Worm (Caenorhabditis elegans): ENCODE data around the gene F48F7.5.
A peak's percentile ranks its signal among the peaks of the same experiment; 100 is the strongest.

The F48F7.5 gene

DNA sequence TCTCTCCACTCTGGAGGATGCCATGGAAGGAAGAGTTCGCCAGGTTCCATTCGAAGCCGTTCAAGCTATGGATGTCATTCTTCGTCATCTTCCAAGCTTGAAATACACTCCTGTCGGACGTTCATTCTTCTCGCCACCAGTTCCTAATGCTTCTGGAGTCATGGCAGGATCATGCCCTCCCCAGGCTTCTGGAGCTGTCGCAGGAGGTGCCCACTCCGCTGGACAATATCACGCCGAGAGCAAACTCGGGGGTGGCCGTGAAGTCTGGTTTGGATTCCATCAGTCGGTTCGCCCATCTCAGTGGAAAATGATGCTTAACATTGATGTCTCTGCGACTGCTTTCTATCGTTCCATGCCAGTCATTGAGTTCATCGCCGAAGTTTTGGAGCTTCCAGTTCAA, 23.1 kb upstream of the F48F7.5 start:
- no peak for TF ChIP-seq med-1 (GFP tag; optimal IDR thresholded peaks at IDR 0.05; ENCODE audit: insufficient read depth)
- no peak for TF ChIP-seq ref-1 (GFP tag; conservative IDR thresholded peaks at IDR 0.05)
- no peak for TF ChIP-seq tab-1 (GFP tag; IDR thresholded peaks at IDR 0.05)
- TF ChIP-seq ztf-23 (GFP tag; IDR thresholded peaks at IDR 0.05), result no peak
- no peak for TF ChIP-seq T22C8.4 (GFP tag; IDR thresholded peaks at IDR 0.05)
- TF ChIP-seq flt-1 (GFP tag; IDR thresholded peaks at IDR 0.05), result no peak
- TF ChIP-seq cog-1 (tag; optimal IDR thresholded peaks at IDR 0.05), result no peak
- TF ChIP-seq ztf-29 (GFP tag; IDR thresholded peaks at IDR 0.05), result no peak
- no peak for TF ChIP-seq klf-2 (GFP tag; conservative IDR thresholded peaks at IDR 0.05)

DNA sequence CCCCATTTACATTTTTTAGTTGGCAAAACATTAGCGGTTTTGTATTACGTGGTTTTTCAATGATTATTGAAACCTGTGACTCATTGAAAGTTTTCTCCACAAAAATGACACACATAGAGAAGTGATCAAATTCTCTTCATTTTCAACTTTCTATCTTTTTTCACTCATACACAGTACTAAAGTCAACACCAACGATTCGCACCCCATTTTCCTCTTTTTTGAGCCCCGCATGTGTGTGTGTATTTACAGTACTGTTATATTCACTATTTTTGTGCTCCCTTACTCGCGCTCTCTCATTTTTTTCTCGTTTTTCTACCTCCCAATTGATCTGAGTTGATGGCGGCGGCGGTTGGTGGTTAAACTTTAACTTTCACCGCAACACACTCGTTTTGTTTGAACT, 17.0 kb upstream of the F48F7.5 start:
- TF ChIP-seq med-1 (GFP tag; optimal IDR thresholded peaks at IDR 0.05; ENCODE audit: insufficient read depth) (no peak), ztf-23 (GFP tag; IDR thresholded peaks at IDR 0.05) (no peak), klf-2 (GFP tag; conservative IDR thresholded peaks at IDR 0.05) (no peak), T22C8.4 (GFP tag; IDR thresholded peaks at IDR 0.05) (no peak), cog-1 (tag; optimal IDR thresholded peaks at IDR 0.05) (no peak), ztf-29 (GFP tag; IDR thresholded peaks at IDR 0.05) (no peak), flt-1 (GFP tag; IDR thresholded peaks at IDR 0.05) (no peak), tab-1 (GFP tag; IDR thresholded peaks at IDR 0.05) (no peak), ref-1 (GFP tag; conservative IDR thresholded peaks at IDR 0.05) (no peak)

DNA sequence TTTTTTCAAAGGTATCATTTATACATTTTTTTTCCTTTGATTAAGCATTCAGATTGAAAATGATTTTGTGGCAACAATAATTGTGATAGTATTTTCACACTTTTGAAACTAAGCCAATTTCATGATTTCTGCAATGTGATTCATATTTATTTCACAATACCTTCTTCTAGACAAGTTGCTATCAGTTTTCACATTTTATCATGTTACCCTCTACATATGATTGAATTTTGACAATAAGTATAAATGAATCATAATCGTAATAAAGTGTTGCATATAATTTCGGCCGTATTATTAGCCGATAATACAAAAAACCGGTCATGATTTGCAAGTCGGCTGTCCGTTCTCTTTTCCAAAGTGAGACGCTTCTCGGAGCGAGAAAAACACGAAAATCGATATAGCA, 16.1 kb upstream of the F48F7.5 start:
- TF ChIP-seq T22C8.4 (GFP tag; IDR thresholded peaks at IDR 0.05) (no peak), tab-1 (GFP tag; IDR thresholded peaks at IDR 0.05) (no peak), med-1 (GFP tag; optimal IDR thresholded peaks at IDR 0.05; ENCODE audit: insufficient read depth) (no peak), ztf-29 (GFP tag; IDR thresholded peaks at IDR 0.05) (no peak), cog-1 (tag; optimal IDR thresholded peaks at IDR 0.05) (no peak), flt-1 (GFP tag; IDR thresholded peaks at IDR 0.05) (no peak), ztf-23 (GFP tag; IDR thresholded peaks at IDR 0.05) (no peak), ref-1 (GFP tag; conservative IDR thresholded peaks at IDR 0.05) (no peak), klf-2 (GFP tag; conservative IDR thresholded peaks at IDR 0.05) (no peak)

ce11 chrX:13959849-13960248, 15.6 kb upstream of the F48F7.5 start, which contains the start of gene syx-2:
syx-2 (plus strand) TSS chrX:13960149.
- TF ChIP-seq ref-1 (GFP tag; conservative IDR thresholded peaks at IDR 0.05), result no peak
- TF ChIP-seq cog-1 (tag; optimal IDR thresholded peaks at IDR 0.05), result no peak
- no peak for TF ChIP-seq ztf-23 (GFP tag; IDR thresholded peaks at IDR 0.05)

DNA sequence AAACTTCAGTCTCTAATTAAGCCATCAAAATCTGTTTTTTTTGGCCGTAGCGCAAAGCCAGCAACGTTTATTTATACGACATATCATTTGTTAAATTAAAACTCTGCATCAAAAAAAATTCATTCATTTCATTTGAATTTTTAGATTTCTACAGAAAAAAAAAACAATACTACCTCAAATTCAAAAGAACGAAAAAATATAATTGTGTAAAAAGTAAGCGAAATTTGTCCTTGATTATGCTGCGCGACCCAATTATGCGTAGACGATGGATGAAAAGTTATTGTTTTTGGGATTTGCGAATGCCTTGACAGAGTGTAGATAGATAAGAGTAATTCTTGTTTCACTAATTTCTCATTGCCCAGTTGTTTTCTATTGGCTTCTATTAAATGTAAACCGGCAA, 12.2 kb upstream of the F48F7.5 start, which contains the start of gene F48F7.3:
TSS of gene F48F7.3 (plus strand) at position 301 of the 400 bp plus-strand sequence.
- TF ChIP-seq med-1 (GFP tag; optimal IDR thresholded peaks at IDR 0.05; ENCODE audit: insufficient read depth) (no peak), ztf-29 (GFP tag; IDR thresholded peaks at IDR 0.05) (no peak)

DNA sequence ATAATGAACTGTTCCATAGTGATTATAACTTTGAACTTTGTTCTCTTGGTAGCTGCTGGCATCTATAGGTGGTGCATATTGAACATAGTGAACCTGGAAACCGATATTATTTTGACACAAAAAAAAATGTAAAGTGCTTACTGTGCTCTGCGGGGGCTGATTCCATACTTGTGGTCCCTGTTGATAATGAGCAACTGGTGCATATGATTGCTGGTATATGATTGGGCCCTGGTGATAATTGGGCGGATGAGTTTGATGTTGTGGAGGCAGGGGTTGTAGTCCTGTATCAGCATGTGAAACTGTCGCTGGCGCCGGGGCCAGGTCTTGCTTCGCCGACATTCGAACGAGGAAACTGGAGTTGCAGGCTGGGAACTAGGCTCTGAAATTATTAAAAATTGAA, 7.2 kb upstream of the F48F7.5 start, which contains the start of gene pqn-39:
TSS of gene pqn-39 (minus strand) at position 385 of the 400 bp plus-strand sequence.
- TF ChIP-seq ztf-23 (GFP tag; IDR thresholded peaks at IDR 0.05) (no peak), T22C8.4 (GFP tag; IDR thresholded peaks at IDR 0.05) (no peak), klf-2 (GFP tag; conservative IDR thresholded peaks at IDR 0.05) (no peak), flt-1 (GFP tag; IDR thresholded peaks at IDR 0.05) (no peak), ztf-29 (GFP tag; IDR thresholded peaks at IDR 0.05) (no peak), cog-1 (tag; optimal IDR thresholded peaks at IDR 0.05) (no peak), ref-1 (GFP tag; conservative IDR thresholded peaks at IDR 0.05) (no peak), tab-1 (GFP tag; IDR thresholded peaks at IDR 0.05) (no peak), med-1 (GFP tag; optimal IDR thresholded peaks at IDR 0.05; ENCODE audit: insufficient read depth) (no peak)

ce11 chrX:13969257-13969968, 6.0 kb upstream of the F48F7.5 start:
- TF ChIP-seq flt-1 (GFP tag; IDR thresholded peaks at IDR 0.05) (no peak), cog-1 (tag; optimal IDR thresholded peaks at IDR 0.05) (peak; percentile 62), T22C8.4 (GFP tag; IDR thresholded peaks at IDR 0.05) (0 out of 2 replicates have a peak, but pooled peaks have one; percentile 22), ref-1 (GFP tag; conservative IDR thresholded peaks at IDR 0.05) (no peak), ztf-23 (GFP tag; IDR thresholded peaks at IDR 0.05) (0 out of 2 replicates have a peak, but pooled peaks have one; percentile 19), tab-1 (GFP tag; IDR thresholded peaks at IDR 0.05) (0 out of 2 replicates have a peak, but pooled peaks have one; percentile 15)

ce11 chrX:13973086-13973485, 2.4 kb upstream of the F48F7.5 start:
- TF ChIP-seq flt-1 (GFP tag; IDR thresholded peaks at IDR 0.05) (0 out of 2 replicates have a peak, but pooled peaks have one; percentile 20), ztf-23 (GFP tag; IDR thresholded peaks at IDR 0.05) (0 out of 2 replicates have a peak, but pooled peaks have one; percentile 26)

DNA sequence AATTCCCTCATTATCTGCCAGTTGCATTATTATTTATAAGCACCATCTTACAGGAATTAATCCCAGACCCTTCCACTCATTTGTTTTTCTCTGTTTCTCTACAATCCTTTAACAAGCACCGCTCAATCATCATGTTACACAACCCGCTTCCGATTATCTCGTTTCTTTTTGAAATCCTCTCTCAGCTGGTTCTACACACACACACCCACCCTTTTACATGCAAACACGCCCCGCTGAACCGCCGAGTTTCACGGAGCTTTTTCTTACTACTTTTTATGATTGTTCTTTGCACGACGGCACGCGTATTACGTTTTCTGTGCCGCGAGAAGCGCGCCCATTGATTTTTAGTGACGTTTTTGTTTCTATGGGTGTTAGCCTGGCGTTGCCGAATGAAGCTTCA, 1.7 kb upstream of the F48F7.5 start:
- TF ChIP-seq cog-1 (tag; optimal IDR thresholded peaks at IDR 0.05) (no peak), ztf-23 (GFP tag; IDR thresholded peaks at IDR 0.05) (no peak), ztf-29 (GFP tag; IDR thresholded peaks at IDR 0.05) (no peak)

DNA sequence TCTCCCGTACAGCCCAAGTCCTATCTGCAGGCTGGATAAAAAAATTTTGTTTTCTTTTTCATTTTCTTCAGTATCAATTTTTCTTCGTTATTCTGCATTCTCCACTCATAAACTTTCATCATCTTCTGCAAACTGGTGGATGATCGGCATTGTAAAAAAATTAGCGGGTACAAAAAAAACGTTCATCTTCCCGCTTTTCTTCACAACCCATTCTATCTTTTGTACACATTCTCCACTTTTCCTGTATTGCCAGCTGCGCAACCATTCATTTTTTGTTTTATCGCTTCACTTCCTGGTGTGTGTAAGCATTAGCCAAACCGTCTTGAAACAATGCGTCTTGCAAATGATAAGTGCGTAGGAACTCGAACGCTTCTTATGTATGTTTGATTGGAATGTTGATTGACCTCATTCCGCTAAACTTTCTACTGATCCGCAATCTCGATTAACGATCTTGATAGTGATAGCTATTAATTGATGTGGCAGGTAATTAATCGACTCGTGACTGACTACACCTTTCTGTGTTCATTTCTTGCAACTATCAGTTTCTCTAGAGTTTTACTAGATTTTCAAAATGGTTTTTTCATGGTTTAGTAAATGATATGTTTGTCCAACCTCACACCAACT, 893 bp upstream of the F48F7.5 start:
- TF ChIP-seq ztf-29 (GFP tag; IDR thresholded peaks at IDR 0.05) (no peak), ref-1 (GFP tag; conservative IDR thresholded peaks at IDR 0.05) (no peak), med-1 (GFP tag; optimal IDR thresholded peaks at IDR 0.05; ENCODE audit: insufficient read depth) (no peak), cog-1 (tag; optimal IDR thresholded peaks at IDR 0.05) (no peak), flt-1 (GFP tag; IDR thresholded peaks at IDR 0.05) (no peak), ztf-23 (GFP tag; IDR thresholded peaks at IDR 0.05) (no peak), T22C8.4 (GFP tag; IDR thresholded peaks at IDR 0.05) (no peak), tab-1 (GFP tag; IDR thresholded peaks at IDR 0.05) (no peak), klf-2 (GFP tag; conservative IDR thresholded peaks at IDR 0.05) (no peak)
